Fruit fly (Drosophila melanogaster) whole organism, embryonic: Measurements from ENCODE around the gene Amun.

Experiments
- B-H2 ChIP-seq: fragments of 200-800 bp; sonication (Bioruptor generic); optimal IDR thresholded peaks from 2 replicates; lab custom pipeline; 2018; ENCODE audit warnings: missing biosample characterization, mild to moderate bottlenecking, missing genetic modification characterization
- Blimp-1 ChIP-seq: fragments of 200-800 bp; sonication (Bioruptor generic); optimal IDR thresholded peaks from 3 replicates; lab custom pipeline; 2018; ENCODE audit warnings: missing biosample characterization, missing genetic modification characterization, mild to moderate bottlenecking, moderate library complexity, missing genetic modification reagents
- CG10209 ChIP-seq: fragments of 200-800 bp; sonication (Bioruptor generic); optimal IDR thresholded peaks from 3 replicates; lab custom pipeline; 2017; ENCODE audit warnings: missing biosample characterization, mild to moderate bottlenecking, missing genetic modification characterization, missing genetic modification reagents
- CG11560 ChIP-seq: fragments of 200-800 bp; sonication (Bioruptor generic); IDR thresholded peaks from 3 replicates; pipeline ENCODE4 v1.3.6; 2022; ENCODE audit warnings: missing biosample characterization, missing genetic modification characterization
- CG12071 ChIP-seq: fragments of 200-800 bp; sonication (Bioruptor generic); optimal IDR thresholded peaks from 3 replicates; lab custom pipeline; 2018; ENCODE audit warnings: missing biosample characterization, mild to moderate bottlenecking, missing genetic modification characterization
- CG12219 ChIP-seq: fragments of 200-800 bp; sonication (Bioruptor generic); optimal IDR thresholded peaks from 3 replicates; lab custom pipeline; 2018; ENCODE audit warnings: missing biosample characterization, mild to moderate bottlenecking, missing genetic modification characterization
- CG12236 ChIP-seq: fragments of 200-800 bp; sonication (Bioruptor generic); optimal IDR thresholded peaks from 2 replicates; lab custom pipeline; 2016; ENCODE audit warnings: missing biosample characterization, missing genetic modification characterization
- CG13775 ChIP-seq: fragments of 200-800 bp; sonication (Bioruptor generic); optimal IDR thresholded peaks from 3 replicates; lab custom pipeline; 2017; ENCODE audit warnings: missing biosample characterization, mild to moderate bottlenecking, missing genetic modification characterization
- CG13894 ChIP-seq: fragments of 200-800 bp; sonication (Bioruptor generic); optimal IDR thresholded peaks from 3 replicates; lab custom pipeline; 2018; ENCODE audit warnings: missing biosample characterization, mild to moderate bottlenecking, missing genetic modification characterization, moderate library complexity
- CG14667 ChIP-seq: fragments of 200-800 bp; sonication (Bioruptor generic); IDR thresholded peaks from 2 replicates; pipeline ENCODE4 v1.3.6; 2022; ENCODE audit warnings: missing biosample characterization, missing genetic modification characterization
- CG18011 ChIP-seq: fragments of 200-800 bp; sonication (Bioruptor generic); optimal IDR thresholded peaks from 2 replicates; lab custom pipeline; 2017; ENCODE audit warnings: missing biosample characterization, missing genetic modification characterization, mild to moderate bottlenecking, moderate library complexity, missing genotype
- CG18599 ChIP-seq: fragments of 200-800 bp; sonication (Bioruptor generic); optimal IDR thresholded peaks from 3 replicates; lab custom pipeline; 2017; ENCODE audit warnings: missing biosample characterization, missing genetic modification characterization, mild to moderate bottlenecking, moderate library complexity, missing genetic modification reagents
- CG2678 ChIP-seq: fragments of 200-800 bp; sonication (Bioruptor generic); optimal IDR thresholded peaks from 3 replicates; lab custom pipeline; 2019; ENCODE audit warnings: missing biosample characterization, mild to moderate bottlenecking, missing genetic modification characterization, moderate library complexity
- CG30020 ChIP-seq: fragments of 200-800 bp; optimal IDR thresholded peaks from 2 replicates; lab custom pipeline; 2019; ENCODE audit warnings: missing biosample characterization, mild to moderate bottlenecking, missing genetic modification characterization, moderate library complexity
- CG32767 ChIP-seq: fragments of 200-800 bp; sonication (Bioruptor generic); IDR thresholded peaks from 2 replicates; pipeline ENCODE4 v1.3.6; 2022; ENCODE audit warnings: missing biosample characterization, missing genetic modification characterization
- CG32772 ChIP-seq: fragments of 200-800 bp; sonication (Bioruptor generic); IDR thresholded peaks from 2 replicates; pipeline ENCODE4 v1.3.6; 2022; ENCODE audit warnings: missing biosample characterization, missing genetic modification characterization
- CG4282 ChIP-seq: fragments of 200-800 bp; sonication (Bioruptor generic); optimal IDR thresholded peaks from 2 replicates; lab custom pipeline; 2016; ENCODE audit warnings: missing biosample characterization, missing genetic modification characterization
- CG6791 ChIP-seq: fragments of 200-800 bp; sonication (Bioruptor generic); IDR thresholded peaks from 3 replicates; pipeline ENCODE4 v1.3.6; 2022; ENCODE audit warnings: missing biosample characterization, missing genetic modification characterization; ENCODE audit not compliant: partially characterized antibody
- CG7556 ChIP-seq: fragments of 200-800 bp; sonication (Bioruptor generic); optimal IDR thresholded peaks from 2 replicates; lab custom pipeline; 2017; ENCODE audit warnings: missing biosample characterization, mild to moderate bottlenecking, missing genetic modification characterization
- CG7987 ChIP-seq: fragments of 200-800 bp; sonication (Bioruptor generic); optimal IDR thresholded peaks from 2 replicates; lab custom pipeline; 2018; ENCODE audit warnings: missing biosample characterization, mild to moderate bottlenecking, missing genetic modification characterization, moderate library complexity
- CG8089 ChIP-seq: fragments of 200-800 bp; sonication (Bioruptor generic); optimal IDR thresholded peaks from 3 replicates; lab custom pipeline; 2016; ENCODE audit warnings: missing biosample characterization, missing genetic modification characterization
- CG9876 ChIP-seq: fragments of 200-800 bp; sonication (Bioruptor generic); optimal IDR thresholded peaks from 2 replicates; lab custom pipeline; 2016; ENCODE audit warnings: missing biosample characterization, missing genetic modification characterization
- Camta ChIP-seq: fragments of 200-800 bp; sonication (Bioruptor generic); optimal IDR thresholded peaks from 2 replicates; lab custom pipeline; 2016; ENCODE audit warnings: missing biosample characterization, missing genetic modification characterization
- CoRest ChIP-seq: fragments of 200-800 bp; sonication (Bioruptor generic); optimal IDR thresholded peaks from 3 replicates; lab custom pipeline; 2018; ENCODE audit warnings: missing biosample characterization, mild to moderate bottlenecking, missing genetic modification characterization, moderate library complexity
- E2f1 ChIP-seq: fragments of 200-800 bp; sonication (Bioruptor generic); IDR thresholded peaks from 2 replicates; pipeline ENCODE4 v1.3.6; 2022; ENCODE audit warnings: missing biosample characterization, missing genetic modification characterization
- Hmx ChIP-seq: fragments of 200-800 bp; sonication (Bioruptor generic); optimal IDR thresholded peaks from 2 replicates; lab custom pipeline; 2016; ENCODE audit warnings: missing biosample characterization, missing genetic modification characterization
- Lim3 ChIP-seq: fragments of 200-800 bp; sonication (Bioruptor generic); IDR thresholded peaks from 2 replicates; pipeline ENCODE4 v1.3.6; 2022; ENCODE audit warnings: missing biosample characterization, missing genetic modification characterization
- MESR4 ChIP-seq: fragments of 200-800 bp; sonication (Bioruptor generic); optimal IDR thresholded peaks from 2 replicates; lab custom pipeline; 2018; ENCODE audit warnings: missing biosample characterization, mild to moderate bottlenecking, missing genetic modification characterization, moderate library complexity
- Max ChIP-seq: fragments of 200-800 bp; sonication (Bioruptor generic); optimal IDR thresholded peaks from 2 replicates; lab custom pipeline; 2016; ENCODE audit warnings: missing biosample characterization, mild to moderate bottlenecking, missing genetic modification characterization
- Myb ChIP-seq: fragments of 200-800 bp; sonication (Bioruptor generic); optimal IDR thresholded peaks from 2 replicates; lab custom pipeline; 2016; ENCODE audit warnings: missing biosample characterization, missing genetic modification characterization
- Oaz ChIP-seq: fragments of 200-800 bp; sonication (Bioruptor generic); IDR thresholded peaks from 2 replicates; pipeline ENCODE4 v1.3.6; 2022; ENCODE audit warnings: missing biosample characterization, missing genetic modification characterization
- Pdp1 ChIP-seq, 2 experiments: fragments of 200-800 bp; sonication (Bioruptor generic); optimal IDR thresholded peaks; 3 replicates each; lab custom pipeline; 2016; ENCODE audit warnings: missing biosample characterization in 2 of 2, missing genetic modification characterization in 2 of 2, mild to moderate bottlenecking in 1 of 2, moderate library complexity in 1 of 2
- Ravus ChIP-seq: fragments of 200-800 bp; sonication (Bioruptor generic); IDR thresholded peaks from 2 replicates; pipeline ENCODE4 v1.3.6; 2022; ENCODE audit warnings: missing biosample characterization, missing genetic modification characterization
- bowl ChIP-seq: fragments of 200-800 bp; sonication (Bioruptor generic); IDR thresholded peaks from 2 replicates; pipeline ENCODE4 v1.3.6; 2022; ENCODE audit warnings: missing biosample characterization, missing genetic modification characterization
- cas ChIP-seq: fragments of 200-800 bp; sonication (Bioruptor generic); IDR thresholded peaks from 2 replicates; pipeline ENCODE4 v1.3.6; 2022; ENCODE audit warnings: missing biosample characterization, missing genetic modification characterization
- caup ChIP-seq: fragments of 200-800 bp; sonication (Bioruptor generic); optimal IDR thresholded peaks from 3 replicates; lab custom pipeline; 2017; ENCODE audit warnings: missing biosample characterization, mild to moderate bottlenecking, missing genetic modification characterization, moderate library complexity; ENCODE audit not compliant: severe bottlenecking
- dpn ChIP-seq, 2 experiments: fragments of 200-800 bp; sonication (Bioruptor generic); optimal IDR thresholded peaks; 3 replicates each; lab custom pipeline; 2016; ENCODE audit warnings: missing biosample characterization in 2 of 2, missing genetic modification characterization in 2 of 2
- ems ChIP-seq: fragments of 200-800 bp; sonication (Bioruptor generic); optimal IDR thresholded peaks from 3 replicates; lab custom pipeline; 2016; ENCODE audit warnings: missing biosample characterization, missing genetic modification characterization
- grn ChIP-seq: fragments of 200-800 bp; sonication (Bioruptor generic); optimal IDR thresholded peaks from 3 replicates; lab custom pipeline; 2017; ENCODE audit warnings: missing biosample characterization, missing genetic modification characterization
- gsb ChIP-seq: fragments of 200-800 bp; sonication (Bioruptor generic); IDR thresholded peaks from 2 replicates; pipeline ENCODE4 v1.3.6; 2022; ENCODE audit warnings: missing biosample characterization, missing genetic modification characterization
- jigr1 ChIP-seq: fragments of 200-800 bp; sonication (Bioruptor generic); IDR thresholded peaks from 3 replicates; pipeline ENCODE4 v1.3.6; 2022; ENCODE audit warnings: missing biosample characterization, missing genetic modification characterization
- jumu ChIP-seq: fragments of 200-800 bp; sonication (Bioruptor generic); optimal IDR thresholded peaks from 3 replicates; lab custom pipeline; 2016; ENCODE audit warnings: missing biosample characterization, missing genetic modification characterization
- kni ChIP-seq: fragments of 200-800 bp; sonication (Bioruptor generic); optimal IDR thresholded peaks from 3 replicates; lab custom pipeline; 2017; ENCODE audit warnings: mild to moderate bottlenecking, missing biosample characterization, missing genetic modification reagents, missing genetic modification characterization
- lab ChIP-seq: fragments of 200-800 bp; sonication (Bioruptor generic); optimal IDR thresholded peaks from 3 replicates; lab custom pipeline; 2017; ENCODE audit warnings: missing biosample characterization, missing genetic modification characterization, mild to moderate bottlenecking, moderate library complexity, missing genetic modification reagents
- salm ChIP-seq: fragments of 200-800 bp; sonication (Bioruptor generic); optimal IDR thresholded peaks from 2 replicates; lab custom pipeline; 2018; ENCODE audit warnings: missing biosample characterization, mild to moderate bottlenecking, missing genetic modification characterization
- sr ChIP-seq: fragments of 200-800 bp; sonication (Bioruptor generic); IDR thresholded peaks from 3 replicates; pipeline ENCODE4 v1.3.6; 2022; ENCODE audit warnings: missing biosample characterization, missing genetic modification characterization
- twi ChIP-seq: fragments of 200-800 bp; optimal IDR thresholded peaks from 2 replicates; lab custom pipeline; 2019; ENCODE audit warnings: missing biosample characterization, mild to moderate bottlenecking, missing genetic modification characterization, moderate library complexity
- vnd ChIP-seq: fragments of 200-800 bp; sonication (Bioruptor generic); IDR thresholded peaks from 3 replicates; pipeline ENCODE4 v1.3.6; 2022; ENCODE audit warnings: missing biosample characterization, missing genetic modification characterization; ENCODE audit not compliant: partially characterized antibody

Amun gene

DNA sequence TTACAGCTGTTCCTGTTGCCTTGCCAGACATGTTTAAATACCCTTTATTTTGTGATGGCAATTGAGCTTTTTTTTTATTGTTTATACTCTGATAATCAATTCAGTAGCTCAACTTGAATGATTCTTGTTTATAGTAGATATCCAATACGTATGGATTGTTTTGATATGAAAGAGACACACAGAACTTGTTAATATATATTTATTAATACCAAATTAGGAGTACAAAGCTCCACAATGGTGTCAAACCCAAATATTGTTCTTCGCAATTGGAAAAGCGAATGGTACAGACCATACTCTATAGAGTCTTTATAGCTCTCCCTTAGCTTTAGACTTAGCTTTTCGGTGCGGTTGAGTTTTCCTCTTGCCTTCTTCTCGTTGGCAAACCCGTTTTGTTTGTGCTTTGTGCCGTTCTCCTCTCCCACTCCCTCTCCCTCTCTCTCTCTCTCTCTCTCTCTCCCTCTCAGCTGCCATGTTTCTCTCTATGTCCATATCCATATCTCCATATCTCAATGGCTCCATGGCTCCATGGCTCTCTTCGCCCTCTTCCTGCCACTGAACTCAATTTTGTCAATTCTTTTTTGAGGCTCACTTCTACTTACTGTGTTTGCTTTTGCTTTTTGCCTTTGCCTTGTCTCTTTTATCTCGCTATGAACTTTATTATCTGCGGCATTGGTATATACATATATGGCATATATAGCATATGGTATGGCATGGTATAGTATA, 29.3 kb downstream of the Amun start (continued):
- no peak for TF ChIP-seq CG32767 (GFP tag; lab: Robert Waterston, UW)
- TF ChIP-seq Ravus, result no peak; the same call in 1 of the 2 replicates
- TF ChIP-seq CG4282, result no peak
- peak; percentile 49; the same call in 1 of the 3 replicates for TF ChIP-seq sr (GFP tag; lab: Robert Waterston, UW)
- peak; percentile 76 for TF ChIP-seq CG12071 (GFP tag; lab: Kevin White, UChicago)
- TF ChIP-seq caup (GFP tag; lab: Kevin White, UChicago), result peak; percentile 71
- peak; percentile 90 for TF ChIP-seq CG13894 (tag; lab: Kevin White, UChicago)
- no peak for TF ChIP-seq CoRest (tag; lab: Kevin White, UChicago)
- no peak for TF ChIP-seq CG8089
- no peak for TF ChIP-seq gsb (GFP tag; lab: Robert Waterston, UW)
- no peak for TF ChIP-seq twi (tag; lab: Kevin White, UChicago)
- no peak for TF ChIP-seq Lim3 (GFP tag; lab: Robert Waterston, UW)
- no peak for TF ChIP-seq CG9876 (GFP tag; lab: Kevin White, UChicago)
- TF ChIP-seq dpn (GFP tag; optimal IDR thresholded peaks at IDR 0.05; lab: Kevin White, UChicago), result peak in 1 of 2 experiments; percentile 11
- TF ChIP-seq Camta (GFP tag; lab: Kevin White, UChicago), result peak; percentile 9
- TF ChIP-seq ems, result no peak
- peak; percentile 59 for TF ChIP-seq CG2678 (tag; lab: Kevin White, UChicago)
- TF ChIP-seq CG11560 (tag; lab: Robert Waterston, UW), result no peak
- peak; percentile 50 for TF ChIP-seq B-H2 (GFP tag; lab: Kevin White, UChicago)
- TF ChIP-seq CG12219 (GFP tag; lab: Kevin White, UChicago), result peak; percentile 32
- TF ChIP-seq jigr1 (GFP tag; lab: Robert Waterston, UW), result no peak
- TF ChIP-seq Pdp1 (GFP tag; optimal IDR thresholded peaks at IDR 0.05; lab: Kevin White, UChicago), result peak in 1 of 2 experiments; percentile 28
- TF ChIP-seq Myb, result no peak
- peak; percentile 80 for TF ChIP-seq CG18599
- no peak for TF ChIP-seq Max (GFP tag; lab: Kevin White, UChicago)
- TF ChIP-seq cas, result no peak; the same call in 1 of the 2 replicates
- peak; percentile 82 for TF ChIP-seq grn (GFP tag; lab: Kevin White, UChicago)
- TF ChIP-seq CG18011, result no peak
- peak; percentile 28 for TF ChIP-seq CG7556 (GFP tag; lab: Kevin White, UChicago)
- no peak for TF ChIP-seq vnd (GFP tag; lab: Robert Waterston, UW)
- TF ChIP-seq CG12236, result peak; percentile 4
- no peak for TF ChIP-seq CG32772 (GFP tag; lab: Robert Waterston, UW)
- TF ChIP-seq Blimp-1, result no peak
- TF ChIP-seq jumu (GFP tag; lab: Kevin White, UChicago), result no peak
- TF ChIP-seq Oaz, result no peak
- TF ChIP-seq Hmx (GFP tag; lab: Kevin White, UChicago), result no peak
- no peak for TF ChIP-seq CG6791 (GFP tag; lab: Robert Waterston, UW)
- no peak for TF ChIP-seq CG30020 (tag; lab: Kevin White, UChicago)
- TF ChIP-seq salm (tag; lab: Kevin White, UChicago), result peak; percentile 20
- peak; percentile 78 for TF ChIP-seq kni (GFP tag; lab: Kevin White, UChicago)
- TF ChIP-seq CG13775 (GFP tag; lab: Kevin White, UChicago), result no peak
- TF ChIP-seq lab (GFP tag; lab: Kevin White, UChicago), result peak; percentile 75
- TF ChIP-seq CG10209 (GFP tag; lab: Kevin White, UChicago), result no peak
- no peak for TF ChIP-seq bowl (GFP tag; lab: Robert Waterston, UW)
- TF ChIP-seq CG7987 (GFP tag; lab: Kevin White, UChicago), result peak; percentile 65
- TF ChIP-seq MESR4 (GFP tag; lab: Kevin White, UChicago), result no peak
- no peak for TF ChIP-seq CG14667 (GFP tag; lab: Robert Waterston, UW)
- TF ChIP-seq E2f1 (GFP tag; lab: Robert Waterston, UW), result no peak
- TF ChIP-seq, all 482 proteins: peak for 159
